Worm (Caenorhabditis elegans) whole organism, young adult: ENCODE results near the gene dac-1.

ENCODE experiments used
- B0019.2 ChIP-seq: fragments of 200-800 bp; sonication (Bioruptor generic); conservative IDR thresholded peaks from 2 replicates; pipeline ENCODE4 v1.3.6; 2022; ENCODE audit warnings: missing genetic modification reagents, missing genetic modification characterization, missing compliant biosample characterization
- F37B4.10 ChIP-seq: fragments of 200-800 bp; sonication (Bioruptor generic); IDR thresholded peaks from 2 replicates; pipeline ENCODE4 v1.3.6; 2022; ENCODE audit warnings: missing genetic modification characterization, missing compliant biosample characterization
- F49E8.2 ChIP-seq: sonication (generic microtip); optimal IDR thresholded peaks from 3 replicates; lab custom pipeline; 2017; ENCODE audit warnings: missing genetic modification characterization, mild to moderate bottlenecking, missing compliant biosample characterization, antibody characterized with exemption, moderate library complexity; ENCODE audit not compliant: insufficient read depth
- F57A8.1 ChIP-seq: fragments of 200-800 bp; sonication (Bioruptor generic); optimal IDR thresholded peaks from 2 replicates; lab custom pipeline; 2018; ENCODE audit warnings: mild to moderate bottlenecking, missing genetic modification characterization, moderate library complexity, missing compliant biosample characterization
- aptf-3 ChIP-seq: fragments of 200-800 bp; sonication (Bioruptor generic); IDR thresholded peaks from 2 replicates; pipeline ENCODE4 v1.3.6; 2022; ENCODE audit warnings: missing genetic modification characterization, missing compliant biosample characterization
- attf-6 ChIP-seq: fragments of 200-800 bp; sonication (Bioruptor generic); IDR thresholded peaks from 2 replicates; pipeline ENCODE4 v1.3.6; 2022; ENCODE audit warnings: missing genetic modification reagents, missing genetic modification characterization, missing compliant biosample characterization
- ceh-91 ChIP-seq: fragments of 200-800 bp; sonication (Bioruptor generic); IDR thresholded peaks from 2 replicates; pipeline ENCODE4 v1.3.6; 2022; ENCODE audit warnings: missing genetic modification reagents, missing genetic modification characterization, missing compliant biosample characterization
- dpl-1 ChIP-seq: fragments of 150-350 bp; optimal IDR thresholded peaks from 2 replicates; lab custom pipeline; 2014; ENCODE audit warnings: missing biosample characterization, missing genetic modification reagents, missing genetic modification characterization
- lin-35 ChIP-seq, 3 experiments: fragments of 150-350 bp in 2 of 3; sonication (generic microtip) in 1 of 3; optimal IDR thresholded peaks; 2 replicates each; lab custom pipeline; 2014 to 2018; ENCODE audit warnings: missing biosample characterization in 3 of 3, missing genetic modification characterization in 3 of 3, missing genetic modification reagents in 3 of 3
- pha-4 ChIP-seq: fragments of 150-350 bp; sonication (generic microtip); optimal IDR thresholded peaks from 2 replicates; lab custom pipeline; 2014; ENCODE audit warnings: missing biosample characterization, missing genetic modification reagents, missing genetic modification characterization
- unc-62 ChIP-seq: fragments of 150-350 bp; optimal IDR thresholded peaks from 2 replicates; lab custom pipeline; 2014; ENCODE audit warnings: missing biosample characterization, missing genetic modification reagents, missing genetic modification characterization
- zim-3 ChIP-seq: sonication (generic microtip); optimal IDR thresholded peaks from 2 replicates; lab custom pipeline; 2017; ENCODE audit warnings: mild to moderate bottlenecking, missing genetic modification characterization, moderate library complexity, missing compliant biosample characterization

DNA sequence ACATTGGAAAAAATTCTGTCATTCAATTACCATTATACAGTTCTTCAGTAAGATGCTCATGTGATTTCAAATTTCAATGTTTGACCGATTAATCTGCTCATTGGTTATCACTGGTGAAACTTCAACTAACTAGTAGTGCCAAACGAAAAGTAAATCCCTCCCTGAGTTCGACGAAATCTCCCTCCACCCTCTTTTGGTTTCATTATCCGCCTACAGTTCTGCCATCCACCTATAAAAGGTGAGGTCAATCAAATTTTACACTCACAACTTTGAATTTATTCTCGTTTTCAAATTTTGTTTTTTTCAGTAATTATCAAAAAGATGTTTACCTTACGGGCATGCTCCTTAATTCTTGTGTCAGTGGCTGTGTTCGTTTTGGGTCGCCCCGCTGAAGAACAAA is 26.7 kb downstream of the dac-1 start, which contains the start of gene far-8:
- TF ChIP-seq F37B4.10 (GFP tag; lab: Robert Waterston, UW): no peak
- TF ChIP-seq attf-6 (GFP tag; lab: Robert Waterston, UW): no peak
- TF ChIP-seq ceh-91 (GFP tag; lab: Robert Waterston, UW): no peak
- no peak for TF ChIP-seq aptf-3
- no peak for TF ChIP-seq B0019.2 (GFP tag; lab: Robert Waterston, UW)
- TF ChIP-seq unc-62 (GFP tag; lab: Kevin White, UChicago): no peak
- no peak for TF ChIP-seq F49E8.2 (tag; lab: Kevin White, UChicago)
- no peak for TF ChIP-seq dpl-1
- no peak for TF ChIP-seq F57A8.1 (GFP tag; lab: Kevin White, UChicago)
- TF ChIP-seq pha-4: no peak
- TF ChIP-seq lin-35 (GFP tag; optimal IDR thresholded peaks at IDR 0.05; lab: Kevin White, UChicago): no peak
- TF ChIP-seq zim-3 (tag; lab: Kevin White, UChicago): no peak
